Worm (Caenorhabditis elegans): ENCODE measurements around the gene ZK686.2.

- no peak for TF ChIP-seq hmbx-1 (tag; optimal IDR thresholded peaks at IDR 0.05)
- TF ChIP-seq B0310.2 (tag; optimal IDR thresholded peaks at IDR 0.05) = no peak
- TF ChIP-seq ama-1 (optimal IDR thresholded peaks at IDR 0.05) = no peak
- TF ChIP-seq sea-1 (GFP tag; conservative IDR thresholded peaks at IDR 0.05) = no peak
- no peak for TF ChIP-seq tra-4 (tag; optimal IDR thresholded peaks at IDR 0.05)
- no peak for TF ChIP-seq F13C5.2 (tag; optimal IDR thresholded peaks at IDR 0.05)
- TF ChIP-seq ceh-13 (GFP tag; optimal IDR thresholded peaks at IDR 0.05) = no peak
Observed at ce11 chrIII:7758562-7758961, 7.3 kb downstream of the ZK686.2 start, which contains the start of gene pcp-1.

All from whole organism, early embryonic.